Fruit fly (Drosophila melanogaster): Measurements from ENCODE around the gene CG42718.

Gene CG42718

dm6 chr3L:16319399-16319906, 1.6 kb downstream of the CG42718 start, which contains the start of the genes CG13041 and CG13060:
TSS of gene CG13041 (minus strand) at chr3L:16319526.
TSS of gene CG13060 (plus strand) at chr3L:16319856.
- TF ChIP-seq CG17801 (GFP tag; optimal IDR thresholded peaks at IDR 0.05; ENCODE audit: partially characterized antibody): no peak

DNA sequence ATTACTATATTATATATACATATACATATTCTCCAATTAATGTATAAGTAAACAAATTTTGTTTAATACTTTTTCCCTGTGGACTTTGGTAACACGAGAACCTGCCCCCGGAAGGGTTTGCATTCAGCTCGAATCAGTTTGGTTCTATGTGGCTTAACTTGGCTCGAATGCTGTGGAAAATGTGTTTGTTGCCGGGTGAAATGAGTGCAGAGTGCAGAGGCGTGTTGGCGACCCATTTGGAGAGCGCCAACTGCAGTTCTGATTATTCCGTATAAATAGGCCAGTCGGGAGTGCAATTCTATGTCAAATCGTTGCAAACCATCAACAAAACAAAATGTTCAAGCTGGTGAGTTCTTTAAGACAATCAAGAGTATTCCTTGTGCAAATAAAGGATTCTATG, 3.3 kb downstream of the CG42718 start, which contains the start of gene Nplp3:
Gene Nplp3 (plus strand): TSS at position 301 of the 400 bp plus-strand sequence.
- TF ChIP-seq CG17801 (GFP tag; optimal IDR thresholded peaks at IDR 0.05; ENCODE audit: partially characterized antibody): no peak

DNA sequence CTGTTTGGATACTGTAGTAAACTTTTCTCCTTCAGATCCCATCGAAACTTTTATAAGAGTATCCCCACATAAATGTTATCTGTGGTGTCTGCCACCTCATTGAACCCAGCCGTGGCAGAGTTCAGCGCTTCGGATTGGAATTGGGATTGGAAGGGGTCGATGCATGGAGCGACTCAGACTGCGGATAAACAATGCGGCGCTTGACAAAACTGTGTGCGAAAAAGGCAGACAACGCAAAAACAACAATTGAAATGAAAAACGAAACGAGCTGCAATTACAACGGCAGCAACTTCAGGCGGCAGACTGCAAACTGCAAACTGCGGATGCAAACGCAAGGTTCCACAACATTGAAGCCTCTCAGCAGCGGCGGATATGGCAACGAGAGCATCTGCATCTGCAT, 7.1 kb downstream of the CG42718 start, which contains the start of gene CG13062:
Gene CG13062 (plus strand): TSS at position 301 of the 400 bp plus-strand sequence.
- TF ChIP-seq CG17801 (GFP tag; optimal IDR thresholded peaks at IDR 0.05; ENCODE audit: partially characterized antibody): no peak

DNA sequence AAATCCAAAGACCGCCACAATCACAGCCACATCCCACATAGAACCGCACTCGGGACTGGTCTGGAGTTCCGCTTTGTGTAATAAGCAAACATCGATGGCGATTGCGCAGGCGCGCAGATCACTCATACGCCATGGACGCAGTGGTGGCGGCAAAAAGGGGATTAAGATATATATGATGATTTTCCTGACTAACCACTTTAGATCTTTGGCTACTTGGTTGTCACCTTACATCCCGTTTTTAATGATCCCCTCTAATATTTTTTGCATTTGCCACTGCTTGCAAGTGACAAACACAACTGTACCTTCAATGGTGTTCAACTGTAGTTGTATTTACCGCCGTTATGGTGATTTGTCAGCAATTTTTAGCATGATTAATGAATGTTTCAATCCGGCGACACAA, 11.1 kb downstream of the CG42718 start:
- TF ChIP-seq CG17801 (GFP tag; optimal IDR thresholded peaks at IDR 0.05; ENCODE audit: partially characterized antibody): no peak

- no peak for TF ChIP-seq CG17801 (GFP tag; optimal IDR thresholded peaks at IDR 0.05; ENCODE audit: partially characterized antibody)
Measured at dm6 chr3L:16308380-16308779, 12.7 kb downstream of the CG42718 start, which contains the start of gene CG13042. TSS of gene CG13042 (minus strand) at chr3L:16308480.

dm6 chr3L:16305820-16306650, 15.0 kb downstream of the CG42718 start, which contains the start of the genes CG13043 and CG13063:
TSS of gene CG13043 (minus strand) at chr3L:16305870.
TSS of gene CG13063 (plus strand) at chr3L:16306600.
- TF ChIP-seq CG17801 (GFP tag; optimal IDR thresholded peaks at IDR 0.05; ENCODE audit: partially characterized antibody): no peak

DNA sequence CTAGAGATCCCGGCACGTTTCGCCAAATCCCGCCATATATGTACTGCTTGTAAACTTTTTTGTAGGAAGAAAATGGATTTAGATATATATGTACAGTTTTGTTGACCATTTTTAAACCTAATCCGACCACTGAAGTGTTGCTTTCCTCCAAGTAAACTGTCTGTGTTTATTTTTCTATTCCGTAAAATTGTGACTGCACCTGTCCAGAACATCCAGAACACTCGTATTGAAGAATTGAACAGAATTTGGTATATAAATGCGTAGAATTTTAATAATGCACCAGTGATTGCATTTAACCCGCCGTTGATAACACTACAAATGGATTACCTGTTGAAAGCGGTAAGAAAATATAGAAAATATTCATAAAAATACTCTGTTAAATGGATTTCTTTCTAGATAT, 17.1 kb downstream of the CG42718 start, which contains the start of gene CG43249:
Gene CG43249 (plus strand): TSS at position 301 of the 400 bp plus-strand sequence.
- no peak for TF ChIP-seq CG17801 (GFP tag; optimal IDR thresholded peaks at IDR 0.05; ENCODE audit: partially characterized antibody)

dm6 chr3L:16303078-16303477, 18.0 kb downstream of the CG42718 start, which contains the start of gene CG13044:
TSS of gene CG13044 (minus strand) at chr3L:16303178.
- TF ChIP-seq CG17801 (GFP tag; optimal IDR thresholded peaks at IDR 0.05; ENCODE audit: partially characterized antibody): no peak

DNA sequence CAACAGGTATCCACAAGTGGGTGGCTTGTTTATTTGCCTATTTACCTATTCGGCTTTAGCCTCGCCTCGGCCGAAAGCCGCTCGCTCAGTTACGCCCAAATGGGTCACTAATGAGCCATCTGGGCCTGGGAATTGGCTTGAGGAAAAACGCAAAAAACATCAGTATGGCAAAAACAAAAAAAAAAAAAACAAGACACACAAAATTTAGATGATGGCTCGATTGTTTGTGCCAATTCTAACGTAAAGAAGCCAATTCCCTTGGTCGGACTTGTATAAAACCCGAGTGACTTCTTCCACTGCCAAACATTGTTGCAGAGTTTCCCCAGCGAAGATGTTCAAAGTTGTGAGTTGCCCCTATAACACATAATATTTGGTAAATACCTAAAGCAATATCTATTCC, 19.9 kb downstream of the CG42718 start, which contains the start of gene CG4982:
Gene CG4982 (plus strand): TSS at position 301 of the 400 bp plus-strand sequence.
- no peak for TF ChIP-seq CG17801 (GFP tag; optimal IDR thresholded peaks at IDR 0.05; ENCODE audit: partially characterized antibody)

- no peak for TF ChIP-seq CG17801 (GFP tag; optimal IDR thresholded peaks at IDR 0.05; ENCODE audit: partially characterized antibody)
Measured at dm6 chr3L:16295447-16295846, 25.6 kb downstream of the CG42718 start, which contains the start of gene CG4962. TSS of gene CG4962 (minus strand) at chr3L:16295547.

- TF ChIP-seq CG17801 (GFP tag; optimal IDR thresholded peaks at IDR 0.05; ENCODE audit: partially characterized antibody): no peak
Measured at dm6 chr3L:16291678-16292077, 29.4 kb downstream of the CG42718 start.

dm6 chr3L:16290850-16291249, 30.2 kb downstream of the CG42718 start, which contains the start of gene CG13045:
TSS of gene CG13045 (minus strand) at chr3L:16290950.
- TF ChIP-seq CG17801 (GFP tag; optimal IDR thresholded peaks at IDR 0.05; ENCODE audit: partially characterized antibody): no peak

dm6 chr3L:16289067-16289466, 32.0 kb downstream of the CG42718 start:
- TF ChIP-seq CG17801 (GFP tag; optimal IDR thresholded peaks at IDR 0.05; ENCODE audit: partially characterized antibody): no peak

DNA sequence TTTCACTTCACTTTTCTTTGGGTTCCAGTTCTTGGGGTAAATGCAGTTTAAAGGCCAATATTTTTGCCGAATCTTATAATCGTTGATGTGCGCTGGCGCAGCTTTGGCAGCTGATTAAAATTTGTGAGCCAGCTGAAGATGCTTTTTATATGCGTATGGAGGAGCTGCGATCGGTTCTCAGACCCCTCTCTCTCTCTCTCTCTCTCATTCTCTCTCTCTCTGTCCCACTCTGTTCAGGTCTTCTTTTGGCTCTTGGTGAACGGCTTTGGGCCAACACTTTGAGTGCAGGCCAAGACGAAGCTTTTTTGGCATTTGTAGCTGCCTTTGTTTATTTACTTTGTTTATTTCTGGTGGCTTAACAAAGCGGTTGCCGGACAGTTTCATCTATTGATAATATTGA, 32.8 kb downstream of the CG42718 start, which contains the start of gene CG13046:
Gene CG13046 (minus strand): TSS at position 101 of the 400 bp plus-strand sequence.
- TF ChIP-seq CG17801 (GFP tag; optimal IDR thresholded peaks at IDR 0.05; ENCODE audit: partially characterized antibody): no peak

dm6 chr3L:16286258-16286657, 34.8 kb downstream of the CG42718 start:
- no peak for TF ChIP-seq CG17801 (GFP tag; optimal IDR thresholded peaks at IDR 0.05; ENCODE audit: partially characterized antibody)
